Worm (Caenorhabditis elegans): ENCODE data around the gene Y43F8B.7.

DNA sequence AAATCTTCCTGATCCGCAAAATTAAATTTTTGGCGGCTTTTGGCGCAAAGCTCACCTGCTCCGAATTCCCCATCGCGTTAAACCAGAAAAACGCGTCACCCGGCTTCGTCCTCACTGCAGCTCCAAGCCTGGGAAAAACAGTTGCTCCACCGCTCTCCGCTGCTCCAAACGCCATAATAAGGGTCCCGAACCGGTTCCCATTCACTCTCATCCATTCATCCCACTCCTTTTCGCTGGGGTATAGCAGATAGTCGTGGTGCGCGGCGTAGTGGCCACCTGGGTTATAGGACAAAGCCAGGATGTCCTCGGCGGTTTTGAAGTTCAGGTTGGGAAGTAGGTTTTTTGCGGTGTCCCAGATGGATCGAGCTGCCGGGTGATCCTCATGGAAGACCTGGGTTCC, 20.4 kb downstream of the Y43F8B.7 start:
- TF ChIP-seq rnt-1 (tag; optimal IDR thresholded peaks at IDR 0.05) (no peak), tbx-7 (tag; optimal IDR thresholded peaks at IDR 0.05) (no peak), pha-4 (tag; optimal IDR thresholded peaks at IDR 0.05) (no peak), nhr-11 (tag; optimal IDR thresholded peaks at IDR 0.05) (no peak), hlh-13 (GFP tag; optimal IDR thresholded peaks at IDR 0.05) (no peak), ceh-31 (tag; optimal IDR thresholded peaks at IDR 0.05) (no peak), elt-2 (tag; optimal IDR thresholded peaks at IDR 0.05) (no peak), ceh-48 (tag; optimal IDR thresholded peaks at IDR 0.05) (no peak)

All from whole organism, late embryonic.